Worm (Caenorhabditis elegans) whole organism, mixed stage, embryonic: ENCODE measurements around the gene C01G10.1.

Experiments
- M03D4.4 ChIP-seq: sonication (generic microtip); optimal IDR thresholded peaks from 2 replicates; lab custom pipeline; 2017; ENCODE audit warnings: mild to moderate bottlenecking, missing genetic modification characterization, missing compliant biosample characterization
- bed-3 ChIP-seq: fragments of 200-800 bp; sonication (Bioruptor generic); optimal IDR thresholded peaks from 3 replicates; lab custom pipeline; 2018; ENCODE audit warnings: mild to moderate bottlenecking, missing genetic modification characterization, moderate library complexity, missing compliant biosample characterization
- blmp-1 ChIP-seq: fragments of 150-350 bp; optimal IDR thresholded peaks from 2 replicates; lab custom pipeline; 2014; ENCODE audit warnings: missing biosample characterization, missing genetic modification characterization
- ceh-39 ChIP-seq: fragments of 150-350 bp; optimal IDR thresholded peaks from 2 replicates; lab custom pipeline; 2014; ENCODE audit warnings: missing biosample characterization, missing genetic modification characterization
- ceh-43 ChIP-seq: fragments of 200-800 bp; sonication (Bioruptor generic); optimal IDR thresholded peaks from 2 replicates; lab custom pipeline; 2018; ENCODE audit warnings: mild to moderate bottlenecking, missing genetic modification characterization, moderate library complexity, missing compliant biosample characterization
- ceh-83 ChIP-seq: fragments of 200-800 bp; sonication (Bioruptor generic); optimal IDR thresholded peaks from 2 replicates; lab custom pipeline; 2018; ENCODE audit warnings: mild to moderate bottlenecking, missing genetic modification characterization, missing compliant biosample characterization
- ces-1 ChIP-seq: fragments of 150-350 bp; optimal IDR thresholded peaks from 2 replicates; lab custom pipeline; 2014; ENCODE audit warnings: missing biosample characterization, missing genetic modification reagents, missing genetic modification characterization
- cnd-1 ChIP-seq: fragments of 200-800 bp; sonication (Bioruptor generic); optimal IDR thresholded peaks from 2 replicates; lab custom pipeline; 2018; ENCODE audit warnings: mild to moderate bottlenecking, missing genetic modification characterization, missing compliant biosample characterization
- drap-1 ChIP-seq: fragments of 200-800 bp; sonication (Bioruptor generic); optimal IDR thresholded peaks from 3 replicates; lab custom pipeline; 2018; ENCODE audit warnings: mild to moderate bottlenecking, missing genetic modification characterization, missing compliant biosample characterization
- elt-1 ChIP-seq: sonication (generic microtip); optimal IDR thresholded peaks from 2 replicates; lab custom pipeline; 2017; ENCODE audit warnings: missing genetic modification characterization, mild to moderate bottlenecking, missing compliant biosample characterization, antibody characterized with exemption, moderate library complexity, borderline replicate concordance; ENCODE audit not compliant: insufficient read depth
- flh-1 ChIP-seq: fragments of 200-800 bp; sonication (Bioruptor generic); optimal IDR thresholded peaks from 2 replicates; lab custom pipeline; 2018; ENCODE audit warnings: mild to moderate bottlenecking, missing genetic modification characterization, moderate library complexity, missing compliant biosample characterization
- ham-2 ChIP-seq: fragments of 200-800 bp; sonication (Bioruptor generic); optimal IDR thresholded peaks from 2 replicates; lab custom pipeline; 2018; ENCODE audit warnings: mild to moderate bottlenecking, missing genetic modification characterization, missing compliant biosample characterization
- hlh-1 ChIP-seq: fragments of 150-350 bp; optimal IDR thresholded peaks from 2 replicates; lab custom pipeline; 2014; ENCODE audit warnings: missing biosample characterization, missing genetic modification reagents, missing genetic modification characterization
- lin-13 ChIP-seq: fragments of 150-350 bp; optimal IDR thresholded peaks from 2 replicates; lab custom pipeline; 2014; ENCODE audit warnings: missing biosample characterization, missing genetic modification characterization
- lin-32 ChIP-seq: fragments of 200-800 bp; sonication (Bioruptor generic); optimal IDR thresholded peaks from 2 replicates; lab custom pipeline; 2018; ENCODE audit warnings: mild to moderate bottlenecking, missing genetic modification characterization, missing compliant biosample characterization
- lsy-2 ChIP-seq: fragments of 150-350 bp; optimal IDR thresholded peaks from 2 replicates; lab custom pipeline; 2014; ENCODE audit warnings: missing biosample characterization, missing genetic modification characterization
- mab-5 ChIP-seq: fragments of 150-350 bp; optimal IDR thresholded peaks from 2 replicates; lab custom pipeline; 2014; ENCODE audit warnings: missing biosample characterization, missing genetic modification characterization
- mls-2 ChIP-seq: sonication (generic microtip); optimal IDR thresholded peaks from 2 replicates; lab custom pipeline; 2016; ENCODE audit warnings: mild to moderate bottlenecking, missing genetic modification characterization, moderate library complexity, missing compliant biosample characterization
- nhr-2 ChIP-seq: fragments of 150-350 bp; optimal IDR thresholded peaks from 2 replicates; lab custom pipeline; 2014; ENCODE audit warnings: missing biosample characterization, missing genetic modification characterization
- nhr-28 ChIP-seq: fragments of 150-350 bp; optimal IDR thresholded peaks from 2 replicates; lab custom pipeline; 2014; ENCODE audit warnings: missing biosample characterization, missing genetic modification characterization
- nhr-76 ChIP-seq: sonication (generic microtip); optimal IDR thresholded peaks from 2 replicates; lab custom pipeline; 2017; ENCODE audit warnings: missing biosample characterization, missing genetic modification characterization
- sem-2 ChIP-seq: fragments of 200-800 bp; sonication (Bioruptor generic); optimal IDR thresholded peaks from 2 replicates; lab custom pipeline; 2018; ENCODE audit warnings: mild to moderate bottlenecking, missing genetic modification characterization, missing compliant biosample characterization
- snpc-4 ChIP-seq: fragments of 150-350 bp; optimal IDR thresholded peaks from 2 replicates; lab custom pipeline; 2014; ENCODE audit warnings: missing biosample characterization, missing genetic modification characterization
- sptf-1 ChIP-seq: sonication (generic microtip); optimal IDR thresholded peaks from 2 replicates; lab custom pipeline; 2017; ENCODE audit warnings: mild to moderate bottlenecking, missing genetic modification characterization, moderate library complexity, missing compliant biosample characterization
- tbx-8 ChIP-seq: fragments of 200-800 bp; sonication (Bioruptor generic); optimal IDR thresholded peaks from 2 replicates; lab custom pipeline; 2018; ENCODE audit warnings: mild to moderate bottlenecking, missing genetic modification characterization, moderate library complexity, missing compliant biosample characterization
- unc-120 ChIP-seq: sonication (generic microtip); optimal IDR thresholded peaks from 2 replicates; lab custom pipeline; 2017; ENCODE audit warnings: missing genetic modification characterization, missing compliant biosample characterization; ENCODE audit not compliant: poor library complexity, severe bottlenecking
- unc-39 ChIP-seq: fragments of 150-350 bp; optimal IDR thresholded peaks from 2 replicates; lab custom pipeline; 2014; ENCODE audit warnings: missing biosample characterization, missing genetic modification characterization
- unc-62 ChIP-seq: fragments of 150-350 bp; optimal IDR thresholded peaks from 2 replicates; lab custom pipeline; 2014; ENCODE audit warnings: missing biosample characterization, missing genetic modification reagents, missing genetic modification characterization
- ztf-11 ChIP-seq: fragments of 150-350 bp; optimal IDR thresholded peaks from 2 replicates; lab custom pipeline; 2014; ENCODE audit warnings: missing biosample characterization, missing genetic modification characterization

The C01G10.1 gene

DNA sequence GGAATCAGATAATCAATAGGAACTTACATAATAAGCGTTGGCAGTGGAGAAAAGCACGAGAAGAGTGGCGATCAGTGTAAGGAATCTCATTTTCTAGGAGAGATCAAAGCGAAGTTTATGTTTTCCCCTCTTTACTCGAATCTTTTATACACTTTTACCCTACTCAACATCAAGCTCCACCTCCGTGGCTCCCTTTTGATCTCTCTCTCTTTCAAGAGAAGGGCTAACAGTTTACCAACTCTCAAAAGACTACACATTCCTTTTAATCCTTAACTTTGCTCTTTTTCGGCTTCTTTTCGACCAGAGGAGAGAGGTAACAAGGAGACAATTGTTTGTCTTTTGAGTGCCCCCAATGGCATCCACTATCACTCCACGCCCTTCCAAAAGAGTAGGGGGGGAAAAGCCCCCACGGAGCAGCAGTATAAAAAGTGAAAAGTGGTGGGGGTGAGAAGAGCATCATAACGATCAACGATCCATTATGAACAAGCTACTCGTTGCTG lies 12.3 kb upstream of the C01G10.1 start, which contains the start of the genes C01G10.15 and C01G10.6:
TSS of gene C01G10.15 (minus strand) at position 101 of the 500 bp plus-strand sequence.
TSS of gene C01G10.6 (plus strand) at position 450 of the 500 bp plus-strand sequence.
- TF ChIP-seq ces-1, result no peak
- TF ChIP-seq nhr-2, result no peak
- TF ChIP-seq unc-120 (tag; lab: Kevin White, UChicago), result no peak
- TF ChIP-seq sptf-1, result no peak
- TF ChIP-seq drap-1 (GFP tag; lab: Kevin White, UChicago), result no peak
- TF ChIP-seq mab-5 (tag; lab: Kevin White, UChicago), result no peak

DNA sequence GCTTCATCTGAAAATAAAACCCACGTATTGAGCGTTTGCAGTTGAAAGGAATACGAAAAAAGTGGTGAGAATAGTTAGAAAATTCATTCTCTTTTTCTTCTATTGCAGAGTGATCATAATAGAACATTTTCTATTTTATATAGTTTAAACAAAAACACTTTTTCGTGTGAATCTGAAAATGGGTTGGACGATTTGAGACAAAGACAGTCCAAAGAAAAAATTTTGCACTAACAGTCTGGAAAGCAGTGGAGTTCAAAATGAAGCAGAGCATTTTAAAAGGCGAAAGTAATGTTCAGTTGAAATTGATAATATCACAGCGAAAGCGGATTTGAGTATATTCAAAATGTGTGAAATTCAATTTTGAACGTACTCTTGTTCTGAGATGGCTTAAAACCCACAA lies 10.9 kb upstream of the C01G10.1 start, which contains the start of gene C01G10.18:
TSS of gene C01G10.18 (minus strand) at position 101 of the 400 bp plus-strand sequence.
- TF ChIP-seq ceh-43 (no peak), ces-1 (no peak), blmp-1 (tag; lab: Kevin White, UChicago) (no peak), unc-39 (tag; lab: Kevin White, UChicago) (no peak), ceh-83 (GFP tag; lab: Kevin White, UChicago) (no peak), ham-2 (no peak), mls-2 (no peak), mab-5 (tag; lab: Kevin White, UChicago) (no peak), ceh-39 (tag; lab: Kevin White, UChicago) (no peak), tbx-8 (no peak), elt-1 (tag; lab: Kevin White, UChicago) (no peak), sptf-1 (no peak), M03D4.4 (tag; lab: Kevin White, UChicago) (no peak), nhr-28 (tag; lab: Kevin White, UChicago) (no peak), flh-1 (GFP tag; lab: Kevin White, UChicago) (no peak)

DNA sequence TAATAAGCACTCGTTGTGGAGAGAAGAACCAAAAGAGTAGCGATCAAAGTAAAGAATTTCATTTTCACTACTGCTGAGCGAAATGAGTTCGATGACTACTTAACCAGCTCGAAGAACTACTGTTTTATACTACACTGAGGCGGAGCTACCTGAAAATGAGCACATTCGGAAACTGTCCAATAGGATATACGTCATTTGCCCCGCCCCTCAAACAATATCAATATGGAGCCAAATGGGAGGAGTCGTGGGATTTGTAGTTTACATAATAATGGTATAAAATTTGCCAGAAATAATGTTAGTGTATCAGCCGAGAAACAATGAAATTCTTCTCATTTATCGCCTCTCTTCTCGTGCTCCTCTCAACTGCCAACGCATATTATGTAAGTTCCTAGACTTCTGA lies 10.1 kb upstream of the C01G10.1 start, which contains the start of the genes C01G10.5 and C01G10.4:
TSS of gene C01G10.5 (minus strand) at position 101 of the 400 bp plus-strand sequence.
TSS of gene C01G10.4 (plus strand) at position 303 of the 400 bp plus-strand sequence.
- TF ChIP-seq ztf-11 (tag; lab: Kevin White, UChicago) (no peak), cnd-1 (no peak), hlh-1 (tag; lab: Kevin White, UChicago) (no peak), snpc-4 (tag; lab: Kevin White, UChicago) (no peak), bed-3 (GFP tag; lab: Kevin White, UChicago) (no peak), sem-2 (GFP tag; lab: Kevin White, UChicago) (no peak), unc-62 (GFP tag; lab: Kevin White, UChicago) (no peak)

DNA sequence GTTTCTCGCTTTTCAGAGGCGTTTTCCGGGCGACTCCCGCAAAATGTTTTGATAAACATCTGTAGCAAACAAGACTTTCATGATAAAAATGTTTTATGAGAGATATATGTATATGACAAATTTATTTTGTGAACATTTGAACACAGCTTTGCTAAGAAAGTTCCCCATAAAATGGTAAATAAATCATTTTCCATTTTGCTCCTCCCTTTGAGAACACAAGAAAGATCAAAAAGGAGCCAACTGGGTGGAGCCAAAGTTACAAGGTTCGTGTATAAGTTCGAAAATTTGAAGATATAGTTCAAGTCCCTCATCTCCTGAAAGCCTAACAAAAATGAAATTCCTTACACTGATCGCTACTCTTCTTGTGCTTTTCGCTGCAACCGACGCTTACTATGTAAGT lies 9.1 kb upstream of the C01G10.1 start, which contains the start of gene C01G10.17:
TSS of gene C01G10.17 (plus strand) at position 301 of the 400 bp plus-strand sequence.
- no peak for TF ChIP-seq ham-2
- no peak for TF ChIP-seq elt-1 (tag; lab: Kevin White, UChicago)
- no peak for TF ChIP-seq lin-32 (GFP tag; lab: Kevin White, UChicago)
- TF ChIP-seq, all 35 proteins: peak for 0

DNA sequence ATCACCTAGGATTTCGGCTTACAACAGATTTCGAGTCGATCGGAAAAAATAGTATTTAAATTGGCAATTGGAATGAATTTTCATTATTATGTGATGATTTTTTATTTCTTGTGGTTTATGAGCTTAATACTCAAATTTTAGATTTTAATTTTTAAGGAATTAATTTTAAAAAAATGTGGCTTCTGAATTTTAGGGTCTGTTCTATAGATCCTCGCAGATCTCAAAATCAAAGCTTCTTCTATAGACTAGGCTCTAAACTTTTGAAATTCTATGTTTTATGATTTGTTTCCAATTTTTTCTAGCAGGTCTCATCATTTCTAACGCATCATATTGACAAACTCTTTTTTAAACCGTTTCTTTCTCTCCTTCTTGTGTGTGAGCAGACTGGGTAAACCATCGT lies 6.9 kb upstream of the C01G10.1 start, which contains the start of gene txt-12:
TSS of gene txt-12 (plus strand) at position 301 of the 400 bp plus-strand sequence.
- TF ChIP-seq lin-13 (tag; lab: Kevin White, UChicago) (no peak), lsy-2 (no peak), ces-1 (no peak), nhr-76 (tag; lab: Kevin White, UChicago) (no peak), M03D4.4 (tag; lab: Kevin White, UChicago) (no peak), mab-5 (tag; lab: Kevin White, UChicago) (no peak)

DNA sequence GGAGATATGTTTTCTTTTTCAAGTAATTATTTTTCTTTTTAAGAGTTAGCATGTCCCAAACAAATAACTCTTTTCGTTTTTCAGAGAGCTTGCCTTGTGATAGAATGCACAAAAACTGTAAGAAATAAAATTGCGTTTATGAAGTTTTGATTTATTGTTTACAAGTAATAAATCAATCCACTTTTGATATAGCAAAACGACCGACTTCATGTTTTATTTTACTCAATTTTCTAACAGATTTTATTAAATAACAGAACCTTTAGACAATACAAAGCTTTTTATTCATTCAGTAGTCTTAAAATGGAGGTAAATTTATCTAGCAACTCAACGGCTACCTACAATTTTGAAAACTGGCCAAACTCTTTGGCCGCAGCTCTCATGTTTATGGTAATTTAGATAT lies 4.8 kb upstream of the C01G10.1 start, which contains the start of gene srx-78:
TSS of gene srx-78 (plus strand) at position 301 of the 400 bp plus-strand sequence.
- TF ChIP-seq lsy-2, result no peak
- TF ChIP-seq tbx-8, result no peak
